Fruit fly (Drosophila melanogaster): ENCODE results near the gene CG42537.

The CG42537 gene

DNA sequence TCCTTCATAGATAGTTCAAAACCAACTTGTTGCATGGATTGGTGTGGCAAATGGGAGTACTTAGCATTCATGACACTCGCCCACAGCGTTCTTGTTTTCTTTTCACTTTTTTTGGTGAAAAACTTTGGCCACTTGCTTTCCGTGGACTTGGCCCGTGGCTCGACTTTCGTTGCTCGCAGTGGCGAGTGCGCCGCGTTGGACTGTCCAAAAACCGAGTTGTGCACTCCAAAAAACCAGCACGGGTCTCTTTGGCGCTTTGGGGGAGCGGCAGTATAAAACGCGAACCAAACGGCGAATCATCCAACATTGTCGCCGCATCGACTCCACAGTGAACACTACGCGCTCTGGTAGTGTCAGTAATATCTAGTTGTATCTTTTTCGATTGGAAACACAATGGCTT, 37.8 kb upstream of the CG42537 start, which contains the start of gene Osi20:
Gene Osi20 (plus strand): TSS at position 301 of the 400 bp plus-strand sequence.
- TF ChIP-seq Dip2 (GFP tag; IDR thresholded peaks at IDR 0.05) (no peak), Blimp-1 (GFP tag; optimal IDR thresholded peaks at IDR 0.05) (peak; percentile 50), ara (GFP tag; IDR thresholded peaks at IDR 0.05) (0 out of 2 replicates have a peak, but pooled peaks have one; percentile 18), maf-S (GFP tag; optimal IDR thresholded peaks at IDR 0.05) (no peak)

DNA sequence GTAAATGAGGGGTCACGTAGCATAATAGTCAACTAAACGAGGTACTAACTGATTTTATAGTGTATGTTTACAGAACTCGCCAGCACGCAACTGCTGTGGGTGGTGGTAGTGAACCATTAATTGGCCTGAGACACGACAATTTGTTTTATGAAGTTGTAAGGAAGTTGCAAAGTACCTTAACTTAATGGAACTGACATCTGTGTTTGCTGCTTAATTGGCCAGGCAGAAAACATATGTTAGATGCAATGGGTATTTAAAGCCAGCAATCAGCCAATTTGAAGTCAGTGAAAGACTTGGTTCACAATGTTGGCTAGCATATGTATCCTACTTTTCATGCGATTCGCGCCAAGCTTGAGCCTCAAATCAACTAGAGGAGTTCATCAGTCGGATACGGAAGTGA, 35.9 kb upstream of the CG42537 start, which contains the start of gene CG17917:
Gene CG17917 (plus strand): TSS at position 301 of the 400 bp plus-strand sequence.
- TF ChIP-seq CG3281 (GFP tag; optimal IDR thresholded peaks at IDR 0.05) (no peak), CG9817 (tag; optimal IDR thresholded peaks at IDR 0.05) (no peak), croc (GFP tag; conservative IDR thresholded peaks at IDR 0.05) (no peak), dm (GFP tag; optimal IDR thresholded peaks at IDR 0.05) (no peak), ato (GFP tag; IDR thresholded peaks at IDR 0.05; ENCODE audit: partially characterized antibody) (no peak), danr (GFP tag; IDR thresholded peaks at IDR 0.05) (no peak), Xrp1 (GFP tag; IDR thresholded peaks at IDR 0.05) (no peak), jing (GFP tag; optimal IDR thresholded peaks at IDR 0.05) (no peak), CG3065 (GFP tag; optimal IDR thresholded peaks at IDR 0.05) (no peak), zen (tag; optimal IDR thresholded peaks at IDR 0.05) (no peak), sna (GFP tag; IDR thresholded peaks at IDR 0.05; ENCODE audit: partially characterized antibody) (no peak), CG7928 (GFP tag; optimal IDR thresholded peaks at IDR 0.05) (no peak), CG11696 (GFP tag; IDR thresholded peaks at IDR 0.05) (no peak), CG13296 (GFP tag; optimal IDR thresholded peaks at IDR 0.05) (no peak), maf-S (GFP tag; optimal IDR thresholded peaks at IDR 0.05) (no peak), CG11456 (GFP tag; IDR thresholded peaks at IDR 0.05) (no peak)

DNA sequence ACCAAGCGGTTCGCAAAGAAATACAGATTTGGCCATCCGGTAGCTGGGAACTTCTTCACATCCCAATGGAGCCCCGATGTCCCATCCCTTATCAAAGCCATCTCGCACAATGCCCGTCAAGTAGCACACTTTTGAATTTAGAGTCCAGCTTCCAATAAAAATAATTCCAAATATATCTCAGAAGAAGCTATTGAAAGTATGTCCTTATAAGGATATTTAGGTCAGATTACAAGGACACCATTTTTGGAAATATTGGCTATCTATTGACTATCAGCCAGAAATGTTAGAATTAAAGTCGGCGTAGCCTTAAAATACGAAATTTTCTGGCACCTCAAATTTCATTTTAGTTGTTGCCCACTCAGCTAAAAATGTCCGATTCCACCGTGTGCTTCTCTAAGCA, 34.9 kb upstream of the CG42537 start, which contains the start of gene CG10298:
Gene CG10298 (plus strand): TSS at position 301 of the 400 bp plus-strand sequence.
- no peak for TF ChIP-seq nom (GFP tag; optimal IDR thresholded peaks at IDR 0.05)
- TF ChIP-seq CG4854 (GFP tag; optimal IDR thresholded peaks at IDR 0.05): no peak
- no peak for TF ChIP-seq row (GFP tag; IDR thresholded peaks at IDR 0.05)
- TF ChIP-seq CG34224 (GFP tag; IDR thresholded peaks at IDR 0.05; ENCODE audit: partially characterized antibody): no peak
- TF ChIP-seq CG5245 (GFP tag; optimal IDR thresholded peaks at IDR 0.05): no peak
- no peak for TF ChIP-seq az2 (GFP tag; optimal IDR thresholded peaks at IDR 0.05)

DNA sequence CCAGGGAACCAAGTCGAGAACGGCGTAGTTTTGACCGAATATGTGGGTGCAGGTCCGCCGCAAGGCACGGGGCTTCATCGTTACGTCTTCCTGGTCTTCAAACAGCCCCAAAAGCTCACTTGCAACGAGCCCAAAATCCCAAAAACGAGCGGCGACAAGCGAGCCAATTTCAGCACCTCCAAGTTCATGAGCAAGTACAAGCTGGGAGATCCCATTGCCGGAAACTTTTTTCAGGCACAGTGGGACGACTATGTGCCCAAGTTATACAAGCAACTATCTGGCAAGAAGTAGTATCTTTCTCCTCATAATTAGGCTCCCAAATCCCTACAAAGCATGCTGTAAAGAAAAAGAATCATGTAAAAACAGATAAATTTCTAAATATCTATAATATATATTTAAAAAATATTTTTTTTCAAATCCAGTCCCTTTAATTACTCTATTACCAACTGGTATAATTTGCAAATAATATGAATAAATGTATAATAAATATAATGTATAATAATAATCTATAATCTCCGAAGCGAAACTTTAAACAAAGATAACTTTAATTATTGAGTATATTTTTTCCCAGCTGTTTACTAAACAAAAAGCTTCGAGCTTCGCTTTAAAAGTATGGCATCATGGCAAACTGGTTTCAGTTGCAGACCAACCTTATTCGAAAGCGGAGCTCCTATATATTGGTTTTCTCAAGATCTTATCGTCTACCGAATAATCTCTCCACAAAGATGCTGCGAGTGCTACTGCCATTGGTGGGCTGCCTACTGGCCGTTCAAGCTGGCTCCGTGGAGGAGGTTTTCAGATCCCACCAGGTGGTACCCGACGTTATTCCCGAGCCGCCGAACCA, 34.0 kb upstream of the CG42537 start, which contains the start of gene CG17919:
Gene CG17919 (plus strand): TSS at position 634 of the 844 bp plus-strand sequence.
- TF ChIP-seq CG33213 (GFP tag; optimal IDR thresholded peaks at IDR 0.05): no peak
- TF ChIP-seq Bteb2 (GFP tag; optimal IDR thresholded peaks at IDR 0.05): no peak
- no peak for TF ChIP-seq CG18619 (GFP tag; optimal IDR thresholded peaks at IDR 0.05)
- TF ChIP-seq Nf-YA (GFP tag; IDR thresholded peaks at IDR 0.05): no peak
- TF ChIP-seq luna (GFP tag; optimal IDR thresholded peaks at IDR 0.05): no peak
- TF ChIP-seq CG10979 (tag; optimal IDR thresholded peaks at IDR 0.05): no peak
- TF ChIP-seq crc (GFP tag; optimal IDR thresholded peaks at IDR 0.05): no peak
- TF ChIP-seq CG30403 (GFP tag; optimal IDR thresholded peaks at IDR 0.05): peak; percentile 9
- peak; percentile 38 for TF ChIP-seq CG11504 (tag; optimal IDR thresholded peaks at IDR 0.05)
- TF ChIP-seq B-H2 (GFP tag; optimal IDR thresholded peaks at IDR 0.05): no peak
- no peak for TF ChIP-seq Fer3 (tag; optimal IDR thresholded peaks at IDR 0.05)
- TF ChIP-seq CG34224 (GFP tag; IDR thresholded peaks at IDR 0.05; ENCODE audit: partially characterized antibody): no peak
- no peak for TF ChIP-seq Poxn (GFP tag; IDR thresholded peaks at IDR 0.05)
- peak; percentile 11 for TF ChIP-seq Xbp1 (GFP tag; optimal IDR thresholded peaks at IDR 0.05)
- TF ChIP-seq Hr51 (GFP tag; optimal IDR thresholded peaks at IDR 0.05): peak in 1 of 2 experiments; percentile 57
- TF ChIP-seq bigmax (GFP tag; optimal IDR thresholded peaks at IDR 0.05): no peak
- TF ChIP-seq CG3407 (GFP tag; optimal IDR thresholded peaks at IDR 0.05): no peak
- no peak for TF ChIP-seq dmrt11E (tag; optimal IDR thresholded peaks at IDR 0.05)
- no peak for TF ChIP-seq TFAM (GFP tag; optimal IDR thresholded peaks at IDR 0.05)
- TF ChIP-seq CG6175 (GFP tag; IDR thresholded peaks at IDR 0.05): no peak
- TF ChIP-seq Lhr (GFP tag; optimal IDR thresholded peaks at IDR 0.05): no peak

All from whole organism, embryonic.